Worm (Caenorhabditis elegans) whole organism, young adult: ENCODE measurements around the gene ogt-1.

Source experiments
- B0035.1 ChIP-seq: sonication (generic microtip); optimal IDR thresholded peaks from 2 replicates; lab custom pipeline; 2016; ENCODE audit warnings: missing genetic modification characterization, mild to moderate bottlenecking, missing compliant biosample characterization, missing genotype, missing genetic modification reagents
- B0261.1 ChIP-seq: sonication (generic microtip); optimal IDR thresholded peaks from 2 replicates; lab custom pipeline; 2016; ENCODE audit warnings: mild to moderate bottlenecking, missing genetic modification characterization, moderate library complexity, missing compliant biosample characterization
- B0336.3 ChIP-seq: fragments of 200-800 bp; sonication (Bioruptor generic); IDR thresholded peaks from 2 replicates; pipeline ENCODE4 v1.3.6; 2022; ENCODE audit warnings: missing genetic modification characterization, missing compliant biosample characterization
- F10E7.11 ChIP-seq: sonication (generic microtip); optimal IDR thresholded peaks from 2 replicates; lab custom pipeline; 2017; ENCODE audit warnings: mild to moderate bottlenecking, missing genetic modification characterization, moderate library complexity, missing compliant biosample characterization
- F23B12.7 ChIP-seq: sonication (generic microtip); optimal IDR thresholded peaks from 2 replicates; lab custom pipeline; 2017; ENCODE audit warnings: missing genetic modification characterization, mild to moderate bottlenecking, missing compliant biosample characterization, antibody characterized with exemption, moderate library complexity; ENCODE audit not compliant: insufficient read depth
- F33H1.4 ChIP-seq: fragments of 200-800 bp; sonication (Bioruptor generic); IDR thresholded peaks from 2 replicates; pipeline ENCODE4 v1.3.6; 2022; ENCODE audit warnings: missing genetic modification reagents, missing genetic modification characterization, missing compliant biosample characterization
- F39B2.1 ChIP-seq: fragments of 200-800 bp; sonication (Bioruptor generic); IDR thresholded peaks from 2 replicates; pipeline ENCODE4 v1.3.6; 2022; ENCODE audit warnings: missing genetic modification reagents, missing genetic modification characterization, missing compliant biosample characterization
- F57A8.1 ChIP-seq: fragments of 200-800 bp; sonication (Bioruptor generic); optimal IDR thresholded peaks from 2 replicates; lab custom pipeline; 2018; ENCODE audit warnings: mild to moderate bottlenecking, missing genetic modification characterization, moderate library complexity, missing compliant biosample characterization
- F57C9.4 ChIP-seq: sonication (generic microtip); optimal IDR thresholded peaks from 2 replicates; lab custom pipeline; 2017; ENCODE audit warnings: mild to moderate bottlenecking, missing genetic modification characterization, missing compliant biosample characterization
- K12H6.12 ChIP-seq: fragments of 200-800 bp; sonication (Bioruptor generic); optimal IDR thresholded peaks from 2 replicates; lab custom pipeline; 2018; ENCODE audit warnings: mild to moderate bottlenecking, missing genetic modification characterization, missing compliant biosample characterization
- Y53F4B.3 ChIP-seq: fragments of 200-800 bp; sonication (Bioruptor generic); IDR thresholded peaks from 2 replicates; pipeline ENCODE4 v1.3.6; 2022; ENCODE audit warnings: missing genetic modification reagents, missing genetic modification characterization, missing compliant biosample characterization
- Y53G8AR.9 ChIP-seq: fragments of 200-800 bp; sonication (Bioruptor generic); conservative IDR thresholded peaks from 2 replicates; pipeline ENCODE4 v1.3.6; 2022; ENCODE audit warnings: missing genetic modification reagents, missing genetic modification characterization, missing compliant biosample characterization
- atf-7 ChIP-seq: sonication (generic microtip); optimal IDR thresholded peaks from 2 replicates; lab custom pipeline; 2017; ENCODE audit warnings: mild to moderate bottlenecking, missing genetic modification characterization, missing compliant biosample characterization
- attf-3 ChIP-seq: fragments of 200-800 bp; sonication (Bioruptor generic); conservative IDR thresholded peaks from 2 replicates; pipeline ENCODE4 v1.3.6; 2022; ENCODE audit warnings: missing genetic modification reagents, missing genetic modification characterization, missing compliant biosample characterization
- bed-1 ChIP-seq: fragments of 200-800 bp; sonication (Bioruptor generic); IDR thresholded peaks from 2 replicates; pipeline ENCODE4 v1.3.6; 2022; ENCODE audit warnings: missing genetic modification reagents, missing genetic modification characterization, missing compliant biosample characterization
- ccch-3 ChIP-seq: fragments of 200-800 bp; sonication (Bioruptor generic); optimal IDR thresholded peaks from 2 replicates; lab custom pipeline; 2018; ENCODE audit warnings: mild to moderate bottlenecking, missing genetic modification characterization, missing compliant biosample characterization
- cebp-1 ChIP-seq, 2 experiments: fragments of 200-800 bp in 1 of 2; sonication (Bioruptor generic) in 1 of 2; sonication (generic microtip) in 1 of 2; IDR thresholded peaks in 1 of 2; optimal IDR thresholded peaks in 1 of 2; 2 replicates each; pipeline versions ENCODE4 v1.3.6 to Lab custom; 2017 to 2022; ENCODE audit warnings: missing compliant biosample characterization in 2 of 2, missing genetic modification characterization in 2 of 2, mild to moderate bottlenecking in 1 of 2, missing genetic modification reagents in 1 of 2, moderate library complexity in 1 of 2
- cebp-2 ChIP-seq: fragments of 200-800 bp; sonication (Bioruptor generic); IDR thresholded peaks from 2 replicates; pipeline ENCODE4 v1.3.6; 2022; ENCODE audit warnings: missing genetic modification characterization, missing compliant biosample characterization
- ceh-79 ChIP-seq: sonication (generic microtip); optimal IDR thresholded peaks from 2 replicates; lab custom pipeline; 2017; ENCODE audit warnings: mild to moderate bottlenecking, missing genetic modification characterization, missing compliant biosample characterization
- efl-1 ChIP-seq: fragments of 150-350 bp; optimal IDR thresholded peaks from 2 replicates; lab custom pipeline; 2014; ENCODE audit warnings: missing biosample characterization, missing genetic modification reagents, missing genetic modification characterization
- ets-4 ChIP-seq: fragments of 200-800 bp; sonication (Bioruptor generic); optimal IDR thresholded peaks from 2 replicates; lab custom pipeline; 2018; ENCODE audit warnings: mild to moderate bottlenecking, missing genetic modification characterization, missing compliant biosample characterization
- hlh-26 ChIP-seq: fragments of 200-800 bp; sonication (Bioruptor generic); conservative IDR thresholded peaks from 2 replicates; pipeline ENCODE4 v1.3.6; 2022; ENCODE audit warnings: missing genetic modification reagents, missing genetic modification characterization, missing compliant biosample characterization
- lag-1 ChIP-seq: fragments of 200-800 bp; sonication (Bioruptor generic); IDR thresholded peaks from 2 replicates; pipeline ENCODE4 v1.3.6; 2022; ENCODE audit warnings: missing genetic modification reagents, missing genetic modification characterization, missing compliant biosample characterization
- let-607 ChIP-seq, 2 experiments: fragments of 200-800 bp in 1 of 2; sonication (Bioruptor generic) in 1 of 2; sonication (generic microtip) in 1 of 2; optimal IDR thresholded peaks; 2 replicates each; lab custom pipeline; 2016 to 2018; ENCODE audit warnings: mild to moderate bottlenecking in 2 of 2, missing compliant biosample characterization in 2 of 2, missing genetic modification characterization in 2 of 2, moderate library complexity in 2 of 2, missing genotype in 1 of 2
- lin-35 ChIP-seq, 3 experiments: fragments of 150-350 bp in 2 of 3; sonication (generic microtip) in 1 of 3; optimal IDR thresholded peaks; 2 replicates each; lab custom pipeline; 2014 to 2018; ENCODE audit warnings: missing biosample characterization in 3 of 3, missing genetic modification characterization in 3 of 3, missing genetic modification reagents in 3 of 3
- lin-40 ChIP-seq: sonication (generic microtip); optimal IDR thresholded peaks from 2 replicates; lab custom pipeline; 2016; ENCODE audit warnings: missing genetic modification characterization, mild to moderate bottlenecking, missing compliant biosample characterization, missing genotype, missing genetic modification reagents
- lin-54 ChIP-seq: fragments of 200-800 bp; sonication (Bioruptor generic); optimal IDR thresholded peaks from 2 replicates; lab custom pipeline; 2018; ENCODE audit warnings: mild to moderate bottlenecking, missing genetic modification characterization, missing compliant biosample characterization
- madf-10 ChIP-seq: sonication (generic microtip); optimal IDR thresholded peaks from 2 replicates; lab custom pipeline; 2016; ENCODE audit warnings: mild to moderate bottlenecking, missing genetic modification characterization, missing compliant biosample characterization
- madf-3 ChIP-seq: fragments of 200-800 bp; sonication (Bioruptor generic); IDR thresholded peaks from 2 replicates; pipeline ENCODE4 v1.3.6; 2022; ENCODE audit warnings: missing genetic modification reagents, missing genetic modification characterization, missing compliant biosample characterization
- madf-8 ChIP-seq: fragments of 200-800 bp; sonication (Bioruptor generic); conservative IDR thresholded peaks from 2 replicates; pipeline ENCODE4 v1.3.6; 2022; ENCODE audit warnings: missing genetic modification reagents, missing genetic modification characterization, missing compliant biosample characterization
- mes-4 ChIP-seq: sonication (generic microtip); optimal IDR thresholded peaks from 2 replicates; lab custom pipeline; 2016; ENCODE audit warnings: missing genotype, missing genetic modification characterization, missing compliant biosample characterization
- nfya-2 ChIP-seq: fragments of 200-800 bp; sonication (Bioruptor generic); IDR thresholded peaks from 2 replicates; pipeline ENCODE4 v1.3.6; 2022; ENCODE audit warnings: missing genetic modification reagents, missing genetic modification characterization, missing compliant biosample characterization
- nfyb-1 ChIP-seq: fragments of 200-800 bp; sonication (Bioruptor generic); IDR thresholded peaks from 2 replicates; pipeline ENCODE4 v1.3.6; 2022; ENCODE audit warnings: missing genetic modification reagents, missing genetic modification characterization, missing compliant biosample characterization
- nhr-80 ChIP-seq: sonication (generic microtip); optimal IDR thresholded peaks from 2 replicates; lab custom pipeline; 2016; ENCODE audit warnings: missing genetic modification characterization, missing compliant biosample characterization
- nhr-90 ChIP-seq: sonication (generic microtip); optimal IDR thresholded peaks from 2 replicates; lab custom pipeline; 2016; ENCODE audit warnings: missing genotype, mild to moderate bottlenecking, missing genetic modification characterization, missing compliant biosample characterization
- snpc-1.3 ChIP-seq: sonication (generic microtip); optimal IDR thresholded peaks from 2 replicates; lab custom pipeline; 2017; ENCODE audit warnings: missing genetic modification characterization, mild to moderate bottlenecking, missing compliant biosample characterization, antibody characterized with exemption, moderate library complexity, missing genotype, missing genetic modification reagents; ENCODE audit not compliant: insufficient read depth
- snpc-4 ChIP-seq, 5 experiments: fragments of 150-350 bp in 1 of 5; sonication (generic microtip) in 4 of 5; optimal IDR thresholded peaks; 2 replicates each; lab custom pipeline; 2014 to 2018; ENCODE audit warnings: missing genetic modification characterization in 5 of 5, missing biosample characterization in 3 of 5, antibody characterized with exemption in 2 of 5, mild to moderate bottlenecking in 2 of 5, missing compliant biosample characterization in 2 of 5, missing genotype in 2 of 5, moderate library complexity in 2 of 5, missing genetic modification reagents in 1 of 5
- somi-1 ChIP-seq: fragments of 200-800 bp; sonication (Bioruptor generic); optimal IDR thresholded peaks from 2 replicates; lab custom pipeline; 2018; ENCODE audit warnings: mild to moderate bottlenecking, missing genetic modification characterization, missing compliant biosample characterization
- tbx-9 ChIP-seq: sonication (generic microtip); optimal IDR thresholded peaks from 2 replicates; lab custom pipeline; 2016; ENCODE audit warnings: borderline replicate concordance, missing genetic modification characterization, inconsistent platforms, missing compliant biosample characterization
- tlf-1 ChIP-seq: fragments of 200-800 bp; sonication (Bioruptor generic); optimal IDR thresholded peaks from 2 replicates; lab custom pipeline; 2018; ENCODE audit warnings: mild to moderate bottlenecking, missing genetic modification characterization, missing compliant biosample characterization
- ztf-18 ChIP-seq: sonication (generic microtip); optimal IDR thresholded peaks from 2 replicates; lab custom pipeline; 2016; ENCODE audit warnings: missing genotype, mild to moderate bottlenecking, missing genetic modification characterization, missing compliant biosample characterization
- ztf-22 ChIP-seq: fragments of 200-800 bp; sonication (Bioruptor generic); optimal IDR thresholded peaks from 2 replicates; lab custom pipeline; 2018; ENCODE audit warnings: mild to moderate bottlenecking, missing genetic modification characterization, moderate library complexity, missing compliant biosample characterization

ogt-1 gene

ce11 chrIII:7166664-7167567, 13.3 kb upstream of the ogt-1 start (continued):
- TF ChIP-seq ets-4 (GFP tag; lab: Kevin White, UChicago) (no peak), B0261.1 (tag; lab: Kevin White, UChicago) (no peak), let-607 (tag; optimal IDR thresholded peaks at IDR 0.05; lab: Kevin White, UChicago) (peak; percentile 96 to 97), F57A8.1 (GFP tag; lab: Kevin White, UChicago) (no peak), madf-8 (GFP tag; lab: Robert Waterston, UW) (no peak), nfyb-1 (0 out of 2 replicates have a peak, but pooled peaks have one; percentile 11), mes-4 (tag; lab: Kevin White, UChicago) (no peak), B0035.1 (tag; lab: Kevin White, UChicago) (no peak), tbx-9 (no peak), lag-1 (GFP tag; lab: Robert Waterston, UW) (no peak), nhr-80 (tag; lab: Kevin White, UChicago) (peak; percentile 83), somi-1 (GFP tag; lab: Kevin White, UChicago) (peak; percentile 4)

ce11 chrIII:7165816-7166229, 12.2 kb upstream of the ogt-1 start:
- TF ChIP-seq atf-7, result peak; percentile 42
- no peak for TF ChIP-seq ceh-79 (tag; lab: Kevin White, UChicago)
- TF ChIP-seq ets-4 (GFP tag; lab: Kevin White, UChicago), result peak; percentile 87
- no peak for TF ChIP-seq F10E7.11
- TF ChIP-seq F39B2.1 (GFP tag; lab: Robert Waterston, UW), result no peak
- no peak for TF ChIP-seq nfya-2 (GFP tag; lab: Robert Waterston, UW)
- TF ChIP-seq nhr-80 (tag; lab: Kevin White, UChicago), result peak; percentile 98
- peak; percentile 27 for TF ChIP-seq K12H6.12 (tag; lab: Kevin White, UChicago)
- TF ChIP-seq lin-40 (tag; lab: Kevin White, UChicago), result peak; percentile 15
- TF ChIP-seq hlh-26 (GFP tag; lab: Robert Waterston, UW), result no peak
- TF ChIP-seq snpc-1.3 (tag; lab: Kevin White, UChicago), result no peak
- no peak for TF ChIP-seq ccch-3
- peak; percentile 28 for TF ChIP-seq ztf-22 (GFP tag; lab: Kevin White, UChicago)
- TF ChIP-seq F23B12.7 (tag; lab: Kevin White, UChicago), result peak; percentile 28
- 0 out of 2 replicates have a peak, but pooled peaks have one; percentile 20 for TF ChIP-seq B0336.3 (GFP tag; lab: Robert Waterston, UW)
- peak; percentile 68 to 75 for TF ChIP-seq let-607 (tag; optimal IDR thresholded peaks at IDR 0.05; lab: Kevin White, UChicago)
- TF ChIP-seq madf-10 (tag; lab: Kevin White, UChicago), result no peak
- TF ChIP-seq attf-3, result no peak
- TF ChIP-seq nfyb-1, result 0 out of 2 replicates have a peak, but pooled peaks have one; percentile 55
- no peak for TF ChIP-seq Y53G8AR.9 (GFP tag; lab: Robert Waterston, UW)
- no peak for TF ChIP-seq snpc-4 (GFP tag; optimal IDR thresholded peaks at IDR 0.05; lab: Kevin White, UChicago)
- peak in 2 of 4 experiments; percentile 21 to 76 for TF ChIP-seq snpc-4 (tag; optimal IDR thresholded peaks at IDR 0.05; lab: Kevin White, UChicago)
- TF ChIP-seq nhr-90 (tag; lab: Kevin White, UChicago), result peak; percentile 1
- no peak for TF ChIP-seq Y53F4B.3
- TF ChIP-seq bed-1, result no peak
- TF ChIP-seq tlf-1 (GFP tag; lab: Kevin White, UChicago), result no peak
- TF ChIP-seq F33H1.4, result no peak
- no peak for TF ChIP-seq F57C9.4
- peak; percentile 97 for TF ChIP-seq cebp-1 (GFP tag; IDR thresholded peaks at IDR 0.05; lab: Robert Waterston, UW)
- TF ChIP-seq cebp-1 (tag; optimal IDR thresholded peaks at IDR 0.05; lab: Kevin White, UChicago), result peak; percentile 99
- peak; percentile 54 for TF ChIP-seq ztf-18
- TF ChIP-seq madf-3 (GFP tag; lab: Robert Waterston, UW), result no peak
- peak in 1 of 3 experiments; percentile 54 for TF ChIP-seq lin-35 (GFP tag; optimal IDR thresholded peaks at IDR 0.05; lab: Kevin White, UChicago)
- peak; percentile 61 for TF ChIP-seq lin-54 (GFP tag; lab: Kevin White, UChicago)
- TF ChIP-seq cebp-2 (GFP tag; lab: Robert Waterston, UW), result no peak
- peak; percentile 1 for TF ChIP-seq efl-1
